Fruit fly (Drosophila melanogaster) whole organism, embryonic: ENCODE measurements around the gene Cdc16.

Experiments
- ATbp ChIP-seq: fragments of 200-800 bp; sonication (Bioruptor generic); optimal IDR thresholded peaks from 2 replicates; lab custom pipeline; 2017; ENCODE audit warnings: missing biosample characterization, mild to moderate bottlenecking, missing genetic modification characterization, missing genetic modification reagents
- CG10366 ChIP-seq: fragments of 200-800 bp; sonication (Bioruptor generic); IDR thresholded peaks from 2 replicates; pipeline ENCODE4 v1.3.6; 2022; ENCODE audit warnings: missing biosample characterization, missing genetic modification characterization
- CG11093 ChIP-seq: fragments of 200-800 bp; sonication (Bioruptor generic); IDR thresholded peaks from 3 replicates; pipeline ENCODE4 v1.3.6; 2022; ENCODE audit warnings: missing biosample characterization, missing genetic modification characterization
- CG11560 ChIP-seq: fragments of 200-800 bp; sonication (Bioruptor generic); IDR thresholded peaks from 3 replicates; pipeline ENCODE4 v1.3.6; 2022; ENCODE audit warnings: missing biosample characterization, missing genetic modification characterization
- CG11723 ChIP-seq: fragments of 200-800 bp; sonication (Bioruptor generic); optimal IDR thresholded peaks from 2 replicates; lab custom pipeline; 2017; ENCODE audit warnings: missing biosample characterization, mild to moderate bottlenecking, missing genetic modification characterization
- CG12219 ChIP-seq: fragments of 200-800 bp; sonication (Bioruptor generic); optimal IDR thresholded peaks from 3 replicates; lab custom pipeline; 2018; ENCODE audit warnings: missing biosample characterization, mild to moderate bottlenecking, missing genetic modification characterization
- CG12659 ChIP-seq: fragments of 200-800 bp; sonication (Bioruptor generic); optimal IDR thresholded peaks from 3 replicates; lab custom pipeline; 2017; ENCODE audit warnings: mild to moderate bottlenecking, missing biosample characterization, missing genetic modification reagents, missing genetic modification characterization
- CG12744 ChIP-seq: fragments of 200-800 bp; sonication (Bioruptor generic); optimal IDR thresholded peaks from 2 replicates; lab custom pipeline; 2016; ENCODE audit warnings: missing biosample characterization, missing genetic modification characterization
- CG13894 ChIP-seq: fragments of 200-800 bp; sonication (Bioruptor generic); optimal IDR thresholded peaks from 3 replicates; lab custom pipeline; 2018; ENCODE audit warnings: missing biosample characterization, mild to moderate bottlenecking, missing genetic modification characterization, moderate library complexity
- CG17359 ChIP-seq: fragments of 200-800 bp; sonication (Bioruptor generic); optimal IDR thresholded peaks from 3 replicates; lab custom pipeline; 2018; ENCODE audit warnings: missing biosample characterization, mild to moderate bottlenecking, missing genetic modification characterization, moderate library complexity
- CG18262 ChIP-seq: fragments of 200-800 bp; optimal IDR thresholded peaks from 3 replicates; lab custom pipeline; 2019; ENCODE audit warnings: missing biosample characterization, mild to moderate bottlenecking, missing genetic modification characterization, moderate library complexity
- CG1832 ChIP-seq: fragments of 200-800 bp; sonication (Bioruptor generic); optimal IDR thresholded peaks from 2 replicates; lab custom pipeline; 2017; ENCODE audit warnings: missing biosample characterization, mild to moderate bottlenecking, missing genetic modification characterization, inconsistent platforms
- CG2202 ChIP-seq: fragments of 200-800 bp; sonication (Bioruptor generic); optimal IDR thresholded peaks from 2 replicates; lab custom pipeline; 2018; ENCODE audit warnings: missing biosample characterization, mild to moderate bottlenecking, missing genetic modification characterization
- CG2678 ChIP-seq: fragments of 200-800 bp; sonication (Bioruptor generic); optimal IDR thresholded peaks from 3 replicates; lab custom pipeline; 2019; ENCODE audit warnings: missing biosample characterization, mild to moderate bottlenecking, missing genetic modification characterization, moderate library complexity
- CG2875 ChIP-seq: fragments of 200-800 bp; sonication (Bioruptor generic); optimal IDR thresholded peaks from 2 replicates; lab custom pipeline; 2017; ENCODE audit warnings: missing biosample characterization, mild to moderate bottlenecking, missing genetic modification characterization, missing genetic modification reagents
- CG3163 ChIP-seq: fragments of 200-800 bp; sonication (Bioruptor generic); optimal IDR thresholded peaks from 3 replicates; lab custom pipeline; 2016; ENCODE audit warnings: missing biosample characterization, missing genetic modification characterization
- CG32532 ChIP-seq: fragments of 200-800 bp; sonication (Bioruptor generic); IDR thresholded peaks from 2 replicates; pipeline ENCODE4 v1.3.6; 2022; ENCODE audit warnings: missing biosample characterization, missing genetic modification characterization
- CG3407 ChIP-seq: fragments of 200-800 bp; sonication (Bioruptor generic); optimal IDR thresholded peaks from 2 replicates; lab custom pipeline; 2018; ENCODE audit warnings: missing biosample characterization, mild to moderate bottlenecking, missing genetic modification characterization
- CG4360 ChIP-seq: fragments of 200-800 bp; sonication (Bioruptor generic); IDR thresholded peaks from 2 replicates; pipeline ENCODE4 v1.3.6; 2022; ENCODE audit warnings: missing biosample characterization, missing genetic modification characterization
- CG6254 ChIP-seq: fragments of 200-800 bp; sonication (Bioruptor generic); optimal IDR thresholded peaks from 3 replicates; lab custom pipeline; 2017; ENCODE audit warnings: mild to moderate bottlenecking, missing biosample characterization, missing genetic modification reagents, missing genetic modification characterization
- CG6683 ChIP-seq: fragments of 200-800 bp; sonication (Bioruptor generic); optimal IDR thresholded peaks from 2 replicates; lab custom pipeline; 2017; ENCODE audit warnings: missing biosample characterization, mild to moderate bottlenecking, missing genetic modification characterization, missing genetic modification reagents
- CG6689 ChIP-seq: fragments of 200-800 bp; sonication (Bioruptor generic); IDR thresholded peaks from 2 replicates; pipeline ENCODE4 v1.3.6; 2022; ENCODE audit warnings: missing biosample characterization, missing genetic modification characterization
- CG7963 ChIP-seq: fragments of 200-800 bp; sonication (Bioruptor generic); IDR thresholded peaks from 3 replicates; pipeline ENCODE4 v1.3.6; 2022; ENCODE audit warnings: missing biosample characterization, missing genetic modification characterization; ENCODE audit not compliant: partially characterized antibody
- CG8765 ChIP-seq: fragments of 200-800 bp; sonication (Bioruptor generic); IDR thresholded peaks from 2 replicates; pipeline ENCODE4 v1.3.6; 2022; ENCODE audit warnings: missing biosample characterization, missing genetic modification characterization
- CG8944 ChIP-seq: fragments of 200-800 bp; sonication (Bioruptor generic); optimal IDR thresholded peaks from 3 replicates; lab custom pipeline; 2016; ENCODE audit warnings: missing biosample characterization, missing genetic modification characterization
- CHES-1-like ChIP-seq: fragments of 200-800 bp; sonication (Bioruptor generic); optimal IDR thresholded peaks from 2 replicates; lab custom pipeline; 2016; ENCODE audit warnings: missing biosample characterization, missing genetic modification characterization
- D ChIP-seq, 2 experiments: fragments of 200-800 bp in 1 of 2; fragments of >200 bp in 1 of 2; sonication (Bioruptor generic) in 1 of 2; optimal IDR thresholded peaks; 2 replicates in 1 of 2; 3 replicates in 1 of 2; lab custom pipeline; 2017; ENCODE audit warnings: mild to moderate bottlenecking in 1 of 2, missing biosample characterization in 1 of 2, missing genetic modification characterization in 1 of 2, missing genetic modification reagents in 1 of 2
- D19A ChIP-seq: fragments of 200-800 bp; optimal IDR thresholded peaks from 3 replicates; lab custom pipeline; 2019; ENCODE audit warnings: missing biosample characterization, mild to moderate bottlenecking, missing genetic modification characterization, moderate library complexity
- Elba2 ChIP-seq: fragments of 200-800 bp; sonication (Bioruptor generic); optimal IDR thresholded peaks from 3 replicates; lab custom pipeline; 2016; ENCODE audit warnings: missing biosample characterization, missing genetic modification characterization
- Fer1 ChIP-seq: fragments of 200-800 bp; sonication (Bioruptor generic); optimal IDR thresholded peaks from 2 replicates; lab custom pipeline; 2017; ENCODE audit warnings: missing biosample characterization, mild to moderate bottlenecking, missing genetic modification characterization
- Hr78 ChIP-seq, 2 experiments: fragments of 200-800 bp in 1 of 2; fragments of >200 bp in 1 of 2; sonication (Bioruptor generic) in 1 of 2; optimal IDR thresholded peaks; 2 replicates each; lab custom pipeline; 2017 to 2019; ENCODE audit warnings: missing biosample characterization in 2 of 2, missing genetic modification characterization in 2 of 2, mild to moderate bottlenecking in 1 of 2, moderate library complexity in 1 of 2
- Hsf ChIP-seq: fragments of 200-800 bp; sonication (Bioruptor generic); optimal IDR thresholded peaks from 3 replicates; lab custom pipeline; 2016; ENCODE audit warnings: missing biosample characterization, missing genetic modification characterization
- NC2β ChIP-seq: fragments of 200-800 bp; sonication (Bioruptor generic); optimal IDR thresholded peaks from 2 replicates; lab custom pipeline; 2016; ENCODE audit warnings: missing biosample characterization, missing genetic modification characterization
- Sin3A ChIP-seq: fragments of >200 bp; optimal IDR thresholded peaks from 2 replicates; lab custom pipeline; 2018
- cad ChIP-seq: fragments of >200 bp; optimal IDR thresholded peaks from 2 replicates; lab custom pipeline; 2017; ENCODE audit warnings: missing biosample characterization, missing genetic modification characterization
- caup ChIP-seq: fragments of 200-800 bp; sonication (Bioruptor generic); optimal IDR thresholded peaks from 3 replicates; lab custom pipeline; 2017; ENCODE audit warnings: missing biosample characterization, mild to moderate bottlenecking, missing genetic modification characterization, moderate library complexity; ENCODE audit not compliant: severe bottlenecking
- crp ChIP-seq, 2 experiments: fragments of 200-800 bp; sonication (Bioruptor generic); optimal IDR thresholded peaks; 2 replicates in 1 of 2; 3 replicates in 1 of 2; lab custom pipeline; 2017; ENCODE audit warnings: missing biosample characterization in 2 of 2, missing genetic modification characterization in 2 of 2, mild to moderate bottlenecking in 1 of 2, moderate library complexity in 1 of 2
- gfzf ChIP-seq: fragments of 200-800 bp; sonication (Bioruptor generic); optimal IDR thresholded peaks from 2 replicates; lab custom pipeline; 2016; ENCODE audit warnings: missing biosample characterization, mild to moderate bottlenecking, missing genetic modification characterization, moderate library complexity
- jumu ChIP-seq: fragments of 200-800 bp; sonication (Bioruptor generic); optimal IDR thresholded peaks from 3 replicates; lab custom pipeline; 2016; ENCODE audit warnings: missing biosample characterization, missing genetic modification characterization
- klu ChIP-seq: fragments of 200-800 bp; sonication (Bioruptor generic); IDR thresholded peaks from 2 replicates; pipeline ENCODE4 v1.3.6; 2022; ENCODE audit warnings: missing biosample characterization, missing genetic modification characterization
- odd ChIP-seq: fragments of 200-800 bp; sonication (Bioruptor generic); optimal IDR thresholded peaks from 2 replicates; lab custom pipeline; 2017; ENCODE audit warnings: missing biosample characterization, mild to moderate bottlenecking, missing genetic modification characterization
- otp ChIP-seq: fragments of 200-800 bp; sonication (Bioruptor generic); IDR thresholded peaks from 3 replicates; pipeline ENCODE4, ENCODE4 v1.3.6; 2022; ENCODE audit warnings: missing biosample characterization, missing genetic modification characterization
- pan ChIP-seq, 4 experiments: fragments of >200 bp in 3 of 4; fragments of 200-800 bp in 1 of 4; sonication (Bioruptor generic) in 1 of 4; optimal IDR thresholded peaks in 3 of 4; IDR thresholded peaks in 1 of 4; 2 replicates each; pipeline versions ENCODE4 v1.3.6 to Lab custom; 2017 to 2022; ENCODE audit warnings: missing biosample characterization in 2 of 4, missing genetic modification characterization in 2 of 4, mixed read lengths in 1 of 4
- pros ChIP-seq: fragments of 200-800 bp; sonication (Bioruptor generic); optimal IDR thresholded peaks from 3 replicates; lab custom pipeline; 2019; ENCODE audit warnings: missing biosample characterization, mild to moderate bottlenecking, missing genetic modification characterization, moderate library complexity
- rib ChIP-seq: fragments of 200-800 bp; sonication (Bioruptor generic); IDR thresholded peaks from 2 replicates; pipeline ENCODE4 v1.3.6; 2022; ENCODE audit warnings: missing biosample characterization, missing genetic modification characterization
- salm ChIP-seq: fragments of 200-800 bp; sonication (Bioruptor generic); optimal IDR thresholded peaks from 2 replicates; lab custom pipeline; 2018; ENCODE audit warnings: missing biosample characterization, mild to moderate bottlenecking, missing genetic modification characterization
- sc ChIP-seq, 3 experiments: fragments of >200 bp in 2 of 3; fragments of 200-800 bp in 1 of 3; sonication (Bioruptor generic) in 1 of 3; optimal IDR thresholded peaks; 2 replicates in 2 of 3; 3 replicates in 1 of 3; lab custom pipeline; 2017; ENCODE audit warnings: mild to moderate bottlenecking in 1 of 3, missing biosample characterization in 1 of 3, missing genetic modification characterization in 1 of 3, missing genetic modification reagents in 1 of 3
- sens ChIP-seq: fragments of 200-800 bp; sonication (Bioruptor generic); peaks from one replicate; lab custom pipeline; 2016; ENCODE audit warnings: missing biosample characterization, missing genetic modification characterization
- shn ChIP-seq: fragments of 200-800 bp; sonication (Bioruptor generic); optimal IDR thresholded peaks from 3 replicates; lab custom pipeline; 2016; ENCODE audit warnings: missing biosample characterization, missing genetic modification characterization
- tna ChIP-seq: fragments of 200-800 bp; sonication (Bioruptor generic); IDR thresholded peaks from 2 replicates; pipeline ENCODE4 v1.3.6; 2022; ENCODE audit warnings: missing biosample characterization, missing genetic modification characterization; ENCODE audit not compliant: partially characterized antibody

Gene Cdc16

DNA sequence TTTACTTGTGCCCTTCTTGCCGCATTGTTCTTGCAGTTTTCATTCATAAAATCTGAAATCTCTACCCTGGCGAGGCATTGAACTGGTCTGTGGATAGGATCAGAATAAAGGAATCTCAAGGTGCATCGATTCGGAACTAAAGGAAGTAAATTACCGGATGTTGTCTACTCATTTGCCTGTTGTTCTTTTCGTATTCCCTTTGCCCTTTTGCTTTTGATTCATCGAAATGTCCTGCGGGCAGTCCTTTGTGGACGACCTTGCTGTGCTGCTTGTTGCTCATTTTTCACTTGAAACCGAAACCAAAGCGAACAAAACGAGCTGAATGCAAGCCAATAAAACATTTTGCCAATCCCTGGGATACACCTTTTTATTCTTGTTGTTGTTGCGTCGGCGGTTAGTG, 20.3 kb downstream of the Cdc16 start:
- TF ChIP-seq CG6254 (GFP tag; lab: Kevin White, UChicago): no peak
- TF ChIP-seq crp (GFP tag; optimal IDR thresholded peaks at IDR 0.05; lab: Kevin White, UChicago): no peak
- no peak for TF ChIP-seq CG3163 (GFP tag; lab: Kevin White, UChicago)
- TF ChIP-seq CG13894 (tag; lab: Kevin White, UChicago): no peak
- no peak for TF ChIP-seq CG1832 (GFP tag; lab: Kevin White, UChicago)
- TF ChIP-seq Hsf: no peak
- TF ChIP-seq Elba2 (GFP tag; lab: Kevin White, UChicago): no peak
- TF ChIP-seq CG12219 (GFP tag; lab: Kevin White, UChicago): no peak
- TF ChIP-seq CHES-1-like (GFP tag; lab: Kevin White, UChicago): no peak
- no peak for TF ChIP-seq tna
- TF ChIP-seq odd: no peak
- no peak for TF ChIP-seq caup
- peak; percentile 61 for TF ChIP-seq sens (GFP tag; lab: Kevin White, UChicago)
- no peak for TF ChIP-seq shn (GFP tag; lab: Kevin White, UChicago)
- no peak for TF ChIP-seq NC2β (GFP tag; lab: Kevin White, UChicago)
- TF ChIP-seq otp (GFP tag; lab: Robert Waterston, UW): no peak
- no peak for TF ChIP-seq Fer1 (GFP tag; lab: Kevin White, UChicago)
- TF ChIP-seq Sin3A (lab: Kevin White, UChicago): no peak
- no peak for TF ChIP-seq jumu (GFP tag; lab: Kevin White, UChicago)
- peak; percentile 32 for TF ChIP-seq cad
- TF ChIP-seq rib (GFP tag; lab: Robert Waterston, UW): no peak
- TF ChIP-seq pros (GFP tag; lab: Kevin White, UChicago): peak; percentile 29
- no peak for TF ChIP-seq CG11560 (tag; lab: Robert Waterston, UW)
- TF ChIP-seq pan (optimal IDR thresholded peaks at IDR 0.05; lab: Kevin White, UChicago): no peak
- no peak for TF ChIP-seq pan (GFP tag; optimal IDR thresholded peaks at IDR 0.05 in 1 of 2, IDR thresholded peaks at IDR 0.05 in 1 of 2)
- no peak for TF ChIP-seq CG6683
- no peak for TF ChIP-seq CG11723 (GFP tag; lab: Kevin White, UChicago)
- TF ChIP-seq CG32532 (GFP tag; lab: Robert Waterston, UW): no peak
- no peak for TF ChIP-seq ATbp (GFP tag; lab: Kevin White, UChicago)
- TF ChIP-seq CG12744 (GFP tag; lab: Kevin White, UChicago): no peak
- TF ChIP-seq CG8765: no peak
- no peak for TF ChIP-seq klu (GFP tag; lab: Robert Waterston, UW)
- TF ChIP-seq CG2202 (tag; lab: Kevin White, UChicago): no peak
- TF ChIP-seq CG6689 (GFP tag; lab: Robert Waterston, UW): no peak
- peak; percentile 83 for TF ChIP-seq D (optimal IDR thresholded peaks at IDR 0.05; lab: Kevin White, UChicago)
- TF ChIP-seq D (GFP tag; optimal IDR thresholded peaks at IDR 0.05; lab: Kevin White, UChicago): no peak
- TF ChIP-seq CG10366 (GFP tag; lab: Robert Waterston, UW): no peak
- no peak for TF ChIP-seq CG7963 (GFP tag; lab: Robert Waterston, UW)
- 0 out of 2 replicates have a peak, but pooled peaks have one; percentile 8 for TF ChIP-seq CG4360 (GFP tag; lab: Robert Waterston, UW)
- no peak for TF ChIP-seq gfzf (GFP tag; lab: Kevin White, UChicago)
- TF ChIP-seq sc (optimal IDR thresholded peaks at IDR 0.05; lab: Kevin White, UChicago): no peak
- TF ChIP-seq sc (GFP tag; optimal IDR thresholded peaks at IDR 0.05; lab: Kevin White, UChicago): no peak
- no peak for TF ChIP-seq CG3407 (GFP tag; lab: Kevin White, UChicago)

DNA sequence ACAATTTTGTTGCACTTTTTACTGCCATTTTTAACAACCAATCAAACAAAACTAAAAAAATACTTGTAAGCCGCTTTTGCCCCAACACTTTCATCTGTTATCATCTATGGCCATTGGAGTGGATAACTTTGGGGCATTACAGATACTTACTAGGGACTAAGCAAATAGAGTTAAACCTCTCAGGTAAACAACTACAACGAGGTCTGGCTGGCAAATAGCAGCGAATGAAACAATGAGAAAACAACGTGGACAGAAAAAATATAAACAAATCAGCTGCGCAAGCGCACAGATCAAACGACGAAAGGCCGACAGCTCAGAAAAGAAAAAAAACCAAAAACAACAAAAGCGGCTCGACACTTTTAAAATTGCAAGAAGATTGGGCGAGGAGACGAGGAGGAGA, 21.2 kb downstream of the Cdc16 start:
- no peak for TF ChIP-seq salm (tag; lab: Kevin White, UChicago)
- TF ChIP-seq CG12219 (GFP tag; lab: Kevin White, UChicago): no peak
- TF ChIP-seq CG17359 (tag; lab: Kevin White, UChicago): no peak
- peak; percentile 4 for TF ChIP-seq CG2678
- no peak for TF ChIP-seq Hr78 (GFP tag; optimal IDR thresholded peaks at IDR 0.05; lab: Kevin White, UChicago)
- TF ChIP-seq ATbp (GFP tag; lab: Kevin White, UChicago): peak; percentile 37
- TF ChIP-seq CG8944 (GFP tag; lab: Kevin White, UChicago): no peak
- no peak for TF ChIP-seq D19A
- no peak for TF ChIP-seq CG12659 (GFP tag; lab: Kevin White, UChicago)
- TF ChIP-seq CG2875 (GFP tag; lab: Kevin White, UChicago): peak; percentile 18
- TF ChIP-seq CG11093: no peak
- TF ChIP-seq CG18262: peak; percentile 20
- TF ChIP-seq Sin3A (lab: Kevin White, UChicago): no peak
